Worm (Caenorhabditis elegans) whole organism, L3 larva: Measurements from ENCODE around the gene nhr-35.

ENCODE experiments used
- R02D3.7 ChIP-seq: fragments of 150-350 bp; optimal IDR thresholded peaks from 2 replicates; lab custom pipeline; 2014; ENCODE audit warnings: missing biosample characterization, missing genetic modification characterization
- ZK546.5 ChIP-seq: sonication (generic microtip); optimal IDR thresholded peaks from 2 replicates; lab custom pipeline; 2017; ENCODE audit warnings: missing biosample characterization, missing genetic modification characterization
- ama-1 ChIP-seq: fragments of 150-350 bp; optimal IDR thresholded peaks from 2 replicates; lab custom pipeline; 2018
- ceh-16 ChIP-seq: sonication (generic microtip); optimal IDR thresholded peaks from 2 replicates; lab custom pipeline; 2017; ENCODE audit warnings: missing biosample characterization, missing genetic modification characterization
- ceh-28 ChIP-seq: fragments of 150-350 bp; optimal IDR thresholded peaks from 2 replicates; lab custom pipeline; 2014; ENCODE audit warnings: missing biosample characterization, missing genetic modification reagents, missing genetic modification characterization
- daf-12 ChIP-seq: fragments of 150-350 bp; optimal IDR thresholded peaks from 2 replicates; lab custom pipeline; 2014; ENCODE audit warnings: missing biosample characterization, missing genetic modification reagents, missing genetic modification characterization
- egl-27 ChIP-seq: sonication (generic microtip); optimal IDR thresholded peaks from 4 replicates; lab custom pipeline; 2017; ENCODE audit warnings: missing biosample characterization, missing genetic modification reagents, missing genetic modification characterization
- elt-1 ChIP-seq: fragments of 150-350 bp; optimal IDR thresholded peaks from 2 replicates; lab custom pipeline; 2014; ENCODE audit warnings: missing biosample characterization, missing genetic modification characterization
- elt-2 ChIP-seq: sonication (generic microtip); optimal IDR thresholded peaks from 2 replicates; lab custom pipeline; 2016; ENCODE audit warnings: missing genetic modification reagents, mild to moderate bottlenecking, missing genetic modification characterization, missing compliant biosample characterization
- eor-1 ChIP-seq, 2 experiments: fragments of 150-350 bp; optimal IDR thresholded peaks; 2 replicates each; lab custom pipeline; 2014 to 2018; ENCODE audit warnings: missing biosample characterization in 2 of 2, missing genetic modification characterization in 2 of 2
- fkh-10 ChIP-seq: sonication (generic microtip); optimal IDR thresholded peaks from 2 replicates; lab custom pipeline; 2017; ENCODE audit warnings: missing biosample characterization, missing genetic modification reagents, missing genetic modification characterization
- fos-1 ChIP-seq: fragments of 150-350 bp; optimal IDR thresholded peaks from 2 replicates; lab custom pipeline; 2014; ENCODE audit warnings: missing biosample characterization, missing genetic modification characterization
- hmg-11 ChIP-seq: sonication (generic microtip); optimal IDR thresholded peaks from 2 replicates; lab custom pipeline; 2016; ENCODE audit warnings: missing genetic modification characterization, missing compliant biosample characterization
- jun-1 ChIP-seq: fragments of 150-350 bp; optimal IDR thresholded peaks from 2 replicates; lab custom pipeline; 2014; ENCODE audit warnings: missing biosample characterization, missing genetic modification reagents, missing genetic modification characterization
- lin-15B ChIP-seq: fragments of 150-350 bp; optimal IDR thresholded peaks from 2 replicates; lab custom pipeline; 2014; ENCODE audit warnings: missing biosample characterization, missing genetic modification characterization
- lin-39 ChIP-seq: fragments of 150-350 bp; optimal IDR thresholded peaks from 2 replicates; lab custom pipeline; 2018; ENCODE audit warnings: missing biosample characterization, missing genetic modification reagents, missing genetic modification characterization
- lsy-12 ChIP-seq: sonication (generic microtip); optimal IDR thresholded peaks from 2 replicates; lab custom pipeline; 2016; ENCODE audit warnings: mild to moderate bottlenecking, missing genetic modification characterization, missing compliant biosample characterization
- mdl-1 ChIP-seq: fragments of 150-350 bp; optimal IDR thresholded peaks from 2 replicates; lab custom pipeline; 2014; ENCODE audit warnings: missing biosample characterization, missing genetic modification characterization
- mml-1 ChIP-seq: fragments of 150-350 bp; sonication (generic microtip); optimal IDR thresholded peaks from 3 replicates; lab custom pipeline; 2014; ENCODE audit warnings: missing biosample characterization, missing genetic modification characterization
- nfya-1 ChIP-seq: sonication (generic microtip); optimal IDR thresholded peaks from 2 replicates; lab custom pipeline; 2017; ENCODE audit warnings: missing genetic modification characterization, mild to moderate bottlenecking, missing compliant biosample characterization, antibody characterized with exemption, moderate library complexity; ENCODE audit not compliant: insufficient read depth
- nhr-11 ChIP-seq: fragments of 150-350 bp; optimal IDR thresholded peaks from 2 replicates; lab custom pipeline; 2014; ENCODE audit warnings: missing biosample characterization, missing genetic modification characterization
- nhr-12 ChIP-seq: fragments of 150-350 bp; optimal IDR thresholded peaks from 2 replicates; lab custom pipeline; 2014; ENCODE audit warnings: missing biosample characterization, missing genetic modification characterization
- nhr-23 ChIP-seq: fragments of 150-350 bp; optimal IDR thresholded peaks from 2 replicates; lab custom pipeline; 2014; ENCODE audit warnings: missing biosample characterization, missing genetic modification reagents, missing genetic modification characterization
- nhr-237 ChIP-seq: fragments of 150-350 bp; optimal IDR thresholded peaks from 2 replicates; lab custom pipeline; 2014; ENCODE audit warnings: missing biosample characterization, missing genetic modification characterization
- nhr-25 ChIP-seq: sonication (generic microtip); optimal IDR thresholded peaks from 2 replicates; lab custom pipeline; 2017; ENCODE audit warnings: missing biosample characterization, missing genetic modification characterization
- nhr-28 ChIP-seq: fragments of 150-350 bp; optimal IDR thresholded peaks from 2 replicates; lab custom pipeline; 2014; ENCODE audit warnings: missing biosample characterization, missing genetic modification characterization
- nhr-43 ChIP-seq: sonication (generic microtip); optimal IDR thresholded peaks from 2 replicates; lab custom pipeline; 2016; ENCODE audit warnings: mild to moderate bottlenecking, missing genetic modification characterization, missing compliant biosample characterization; ENCODE audit not compliant: poor library complexity, severe bottlenecking
- nhr-67 ChIP-seq: fragments of 150-350 bp; optimal IDR thresholded peaks from 2 replicates; lab custom pipeline; 2014; ENCODE audit warnings: missing biosample characterization, missing genetic modification characterization
- nhr-76 ChIP-seq: fragments of 150-350 bp; sonication (generic microtip); optimal IDR thresholded peaks from 5 replicates; lab custom pipeline; 2014; ENCODE audit warnings: missing biosample characterization, missing genetic modification characterization
- nhr-77 ChIP-seq: fragments of 150-350 bp; optimal IDR thresholded peaks from 2 replicates; lab custom pipeline; 2014; ENCODE audit warnings: missing biosample characterization, missing genetic modification characterization
- pha-4 ChIP-seq: fragments of 150-350 bp; optimal IDR thresholded peaks from 2 replicates; lab custom pipeline; 2014; ENCODE audit warnings: missing biosample characterization, missing genetic modification reagents, missing genetic modification characterization
- pqm-1 ChIP-seq: fragments of 150-350 bp; optimal IDR thresholded peaks from 2 replicates; lab custom pipeline; 2017; ENCODE audit warnings: missing biosample characterization, missing genetic modification characterization, inconsistent platforms
- sea-2 ChIP-seq: fragments of 150-350 bp; sonication (generic microtip); optimal IDR thresholded peaks from 4 replicates; lab custom pipeline; 2014; ENCODE audit warnings: missing biosample characterization, missing genetic modification reagents, missing genetic modification characterization
- skn-1 ChIP-seq: fragments of 150-350 bp; optimal IDR thresholded peaks from 2 replicates; lab custom pipeline; 2014; ENCODE audit warnings: missing biosample characterization, missing genetic modification characterization
- snpc-4 ChIP-seq: fragments of 150-350 bp; optimal IDR thresholded peaks from 2 replicates; lab custom pipeline; 2014; ENCODE audit warnings: missing biosample characterization, missing genetic modification characterization
- tbx-2 ChIP-seq: sonication (generic microtip); optimal IDR thresholded peaks from 2 replicates; lab custom pipeline; 2016; ENCODE audit warnings: mild to moderate bottlenecking, missing genetic modification characterization, missing compliant biosample characterization
- unc-39 ChIP-seq: sonication (generic microtip); optimal IDR thresholded peaks from 4 replicates; lab custom pipeline; 2017; ENCODE audit warnings: missing biosample characterization, missing genetic modification characterization
- unc-62 ChIP-seq: fragments of 150-350 bp; sonication (generic microtip); optimal IDR thresholded peaks from 4 replicates; lab custom pipeline; 2014; ENCODE audit warnings: missing biosample characterization, missing genetic modification reagents, missing genetic modification characterization
- zag-1 ChIP-seq: fragments of 150-350 bp; optimal IDR thresholded peaks from 2 replicates; lab custom pipeline; 2014; ENCODE audit warnings: missing biosample characterization, missing genetic modification characterization
- ztf-11 ChIP-seq: fragments of 150-350 bp; optimal IDR thresholded peaks from 2 replicates; lab custom pipeline; 2014; ENCODE audit warnings: missing biosample characterization, missing genetic modification characterization

The nhr-35 gene

ce11 chrX:4498478-4498877 lies 34.0 kb upstream of the nhr-35 start:
- TF ChIP-seq nhr-43 (tag; lab: Kevin White, UChicago) = peak; percentile 12
- TF ChIP-seq nhr-25 (tag; lab: Kevin White, UChicago) = peak; percentile 12
- no peak for TF ChIP-seq nhr-67 (tag; lab: Kevin White, UChicago)
- no peak for TF ChIP-seq ceh-16 (tag; lab: Kevin White, UChicago)
- peak; percentile 29 for TF ChIP-seq nhr-23

- TF ChIP-seq nhr-25 (tag; lab: Kevin White, UChicago) = no peak
- TF ChIP-seq nhr-11 (tag; lab: Kevin White, UChicago) = no peak
- no peak for TF ChIP-seq unc-39 (tag; lab: Kevin White, UChicago)
- TF ChIP-seq pqm-1 = no peak
- no peak for TF ChIP-seq nhr-43 (tag; lab: Kevin White, UChicago)
- TF ChIP-seq elt-2 (tag; lab: Kevin White, UChicago) = no peak
- no peak for TF ChIP-seq snpc-4 (tag; lab: Kevin White, UChicago)
- TF ChIP-seq nhr-237 = no peak
- no peak for TF ChIP-seq lin-39
- no peak for TF ChIP-seq mml-1
- no peak for TF ChIP-seq hmg-11
- no peak for TF ChIP-seq egl-27 (tag; lab: Kevin White, UChicago)
- no peak for TF ChIP-seq fkh-10 (GFP tag; lab: Kevin White, UChicago)
- TF ChIP-seq daf-12 (tag; lab: Kevin White, UChicago) = no peak
- no peak for TF ChIP-seq nhr-12
- no peak for TF ChIP-seq mdl-1 (tag; lab: Kevin White, UChicago)
These were observed 32.0 kb upstream of the nhr-35 start for ce11 chrX:4500499-4500898.

ce11 chrX:4502039-4502438 lies 30.5 kb upstream of the nhr-35 start:
- TF ChIP-seq pha-4 (tag; lab: Kevin White, UChicago) (peak; percentile 7), nfya-1 (tag; lab: Kevin White, UChicago) (no peak), elt-2 (tag; lab: Kevin White, UChicago) (peak; percentile 56)
- TF ChIP-seq, all 47 proteins: peak for 2

- no peak for TF ChIP-seq ama-1 (lab: Kevin White, UChicago)
- TF ChIP-seq R02D3.7 (tag; lab: Kevin White, UChicago) = no peak
- TF ChIP-seq pha-4 (tag; lab: Kevin White, UChicago) = peak; percentile 50
- TF ChIP-seq fos-1 = no peak
- TF ChIP-seq ceh-28 (tag; lab: Kevin White, UChicago) = no peak
These were observed 29.2 kb upstream of the nhr-35 start for ce11 chrX:4503259-4503658.

DNA sequence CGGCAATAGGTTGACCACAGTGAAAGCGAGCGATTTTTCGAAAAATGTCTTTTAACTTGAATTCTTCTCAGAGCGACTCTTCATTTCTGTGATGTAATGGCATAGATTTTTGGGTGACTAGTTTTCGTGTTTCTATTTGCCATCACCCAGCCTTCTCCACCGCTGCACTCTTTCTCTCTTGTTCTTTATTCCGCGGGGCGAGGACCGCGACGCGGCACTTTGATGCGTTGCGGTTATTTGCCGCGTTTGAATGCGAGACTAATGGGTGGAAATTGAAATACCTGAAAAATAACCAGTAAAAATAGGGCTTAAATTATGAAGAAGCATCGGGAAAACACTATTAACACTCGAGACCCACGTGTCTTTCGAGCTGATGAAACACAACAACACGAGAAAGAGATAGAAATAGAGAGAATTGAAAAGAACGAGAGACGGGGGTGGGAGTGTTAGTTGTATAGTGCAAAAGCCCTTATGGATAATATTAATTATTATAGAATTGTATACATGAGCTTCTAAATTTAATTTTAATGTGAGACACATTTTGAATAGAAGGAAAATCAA lies 28.3 kb upstream of the nhr-35 start, which contains the start of gene dgk-2:
Gene dgk-2 (minus strand): TSS at position 281 of the 561 bp plus-strand sequence.
- TF ChIP-seq mdl-1 (tag; lab: Kevin White, UChicago) (no peak), tbx-2 (tag; lab: Kevin White, UChicago) (no peak), nhr-77 (no peak), ama-1 (lab: Kevin White, UChicago) (peak; percentile 35), egl-27 (tag; lab: Kevin White, UChicago) (no peak), pha-4 (tag; lab: Kevin White, UChicago) (peak; percentile 61), nhr-76 (tag; lab: Kevin White, UChicago) (no peak), elt-1 (tag; lab: Kevin White, UChicago) (no peak), hmg-11 (peak; percentile 65), nfya-1 (tag; lab: Kevin White, UChicago) (peak; percentile 32), sea-2 (no peak), nhr-23 (no peak), nhr-11 (tag; lab: Kevin White, UChicago) (no peak), lin-15B (tag; lab: Kevin White, UChicago) (no peak), nhr-28 (tag; lab: Kevin White, UChicago) (no peak), eor-1 (tag; optimal IDR thresholded peaks at IDR 0.05; lab: Kevin White, UChicago) (no peak), lsy-12 (tag; lab: Kevin White, UChicago) (no peak), ceh-16 (tag; lab: Kevin White, UChicago) (no peak), snpc-4 (tag; lab: Kevin White, UChicago) (no peak), pqm-1 (no peak), nhr-43 (tag; lab: Kevin White, UChicago) (no peak), zag-1 (tag; lab: Kevin White, UChicago) (no peak), lin-39 (no peak), ceh-28 (tag; lab: Kevin White, UChicago) (no peak), nhr-67 (tag; lab: Kevin White, UChicago) (no peak), unc-62 (GFP tag; lab: Kevin White, UChicago) (no peak), ztf-11 (tag; lab: Kevin White, UChicago) (no peak), fos-1 (no peak), mml-1 (no peak), nhr-25 (tag; lab: Kevin White, UChicago) (no peak), skn-1 (tag; lab: Kevin White, UChicago) (no peak), jun-1 (tag; lab: Kevin White, UChicago) (no peak), ZK546.5 (no peak)
